Fruit fly (Drosophila melanogaster): ENCODE data around the gene CG33310.

CG33310 gene

DNA sequence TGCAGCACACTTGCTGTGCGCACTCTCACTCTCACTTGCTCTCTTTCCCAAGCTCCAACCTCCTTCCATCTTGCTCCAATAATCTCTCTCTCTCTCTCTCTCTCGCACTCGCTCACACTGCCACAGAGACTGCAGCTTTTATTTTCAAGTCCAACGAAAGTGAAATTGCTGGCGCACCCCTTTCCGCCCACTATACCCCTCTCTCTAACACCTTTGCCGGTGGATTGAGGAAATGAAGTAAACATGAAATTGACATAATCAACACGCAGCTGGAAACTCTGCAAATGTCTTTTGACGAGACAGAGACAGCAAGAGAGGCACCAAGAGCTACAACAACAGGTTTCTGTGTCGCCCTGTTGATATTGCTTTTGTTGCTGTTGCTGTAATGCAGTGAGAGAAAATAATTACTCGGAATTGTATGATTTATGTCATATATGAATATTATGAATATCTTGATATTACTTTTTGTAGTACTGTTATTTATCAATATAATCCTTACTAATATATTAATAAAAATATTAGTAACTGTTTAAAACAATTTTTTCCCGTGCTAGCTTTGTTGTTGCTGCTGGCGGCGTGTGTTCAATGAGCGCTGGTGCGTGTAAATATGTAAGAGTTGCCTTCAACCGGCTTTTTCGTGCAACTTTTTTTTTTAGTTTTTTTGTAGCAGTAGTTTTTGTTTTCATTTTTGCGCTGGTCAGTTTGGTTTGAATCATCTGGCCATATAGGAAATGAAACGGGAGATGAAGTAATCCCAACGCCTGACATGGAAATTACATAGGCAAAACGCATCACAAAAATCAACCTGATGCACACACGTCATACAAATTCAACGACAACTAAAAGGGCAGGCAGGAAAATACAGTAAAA, 30.9 kb upstream of the CG33310 start (continued):
- TF ChIP-seq ssp (GFP tag; IDR thresholded peaks at IDR 0.05) (peak; percentile 86), lilli (GFP tag; optimal IDR thresholded peaks at IDR 0.05) (peak; percentile 75), CG10959 (GFP tag; IDR thresholded peaks at IDR 0.05) (peak; percentile 87), CG9437 (GFP tag; optimal IDR thresholded peaks at IDR 0.05) (peak; percentile 73), schlank (tag; optimal IDR thresholded peaks at IDR 0.05) (peak; percentile 31), gem (tag; optimal IDR thresholded peaks at IDR 0.05) (peak; percentile 97), vfl (GFP tag; optimal IDR thresholded peaks at IDR 0.05) (peak; percentile 53), lmd (GFP tag; IDR thresholded peaks at IDR 0.05) (peak; percentile 89), Mes4 (GFP tag; optimal IDR thresholded peaks at IDR 0.05) (peak; percentile 60), CG9817 (tag; optimal IDR thresholded peaks at IDR 0.05) (peak; percentile 73), ham (GFP tag; IDR thresholded peaks at IDR 0.05) (peak; percentile 44), so (GFP tag; IDR thresholded peaks at IDR 0.05) (peak; percentile 91; the same call in 2 of the 3 replicates), B-H2 (GFP tag; optimal IDR thresholded peaks at IDR 0.05) (no peak), CG1832 (GFP tag; optimal IDR thresholded peaks at IDR 0.05) (peak; percentile 75), CG2889 (GFP tag; IDR thresholded peaks at IDR 0.05) (peak; percentile 72; the same call in 2 of the 3 replicates), Abd-B (GFP tag; optimal IDR thresholded peaks at IDR 0.05) (peak; percentile 90), amos (GFP tag; IDR thresholded peaks at IDR 0.05; ENCODE audit: partially characterized antibody) (no peak), Hsf (GFP tag; optimal IDR thresholded peaks at IDR 0.05) (peak; percentile 53), CG12071 (GFP tag; optimal IDR thresholded peaks at IDR 0.05) (peak; percentile 59), CG3847 (GFP tag; IDR thresholded peaks at IDR 0.05) (peak; percentile 78), ewg (GFP tag; optimal IDR thresholded peaks at IDR 0.05) (peak; percentile 81), CrebB (tag; optimal IDR thresholded peaks at IDR 0.05) (peak; percentile 80), corto (GFP tag; optimal IDR thresholded peaks at IDR 0.05) (peak; percentile 37), Hmx (GFP tag; optimal IDR thresholded peaks at IDR 0.05) (no peak), CG16813 (GFP tag; IDR thresholded peaks at IDR 0.05; ENCODE audit: partially characterized antibody) (no peak), ken (GFP tag; IDR thresholded peaks at IDR 0.05) (peak; percentile 80), CG2202 (tag; optimal IDR thresholded peaks at IDR 0.05) (peak; percentile 62), tin (GFP tag; optimal IDR thresholded peaks at IDR 0.05) (peak; percentile 87), dpn (GFP tag; optimal IDR thresholded peaks at IDR 0.05) (peak; percentile 21 to 90), luna (GFP tag; optimal IDR thresholded peaks at IDR 0.05) (no peak), dmrt99B (tag; optimal IDR thresholded peaks at IDR 0.05) (peak; percentile 98), zf30C (GFP tag; optimal IDR thresholded peaks at IDR 0.05) (peak; percentile 60), CG14014 (GFP tag; IDR thresholded peaks at IDR 0.05) (peak; percentile 85), insv (GFP tag; optimal IDR thresholded peaks at IDR 0.05) (no peak), usp (GFP tag; optimal IDR thresholded peaks at IDR 0.05) (no peak), CG4360 (GFP tag; IDR thresholded peaks at IDR 0.05) (peak; percentile 88), CG12942 (GFP tag; optimal IDR thresholded peaks at IDR 0.05) (peak; percentile 86), Oli (tag; optimal IDR thresholded peaks at IDR 0.05) (peak; percentile 96), odd (GFP tag; optimal IDR thresholded peaks at IDR 0.05) (peak; percentile 75), crol (GFP tag; IDR thresholded peaks at IDR 0.05) (peak; percentile 78), Gsc (GFP tag; IDR thresholded peaks at IDR 0.05) (peak; percentile 80), CG4404 (GFP tag; IDR thresholded peaks at IDR 0.05) (peak; percentile 72), CG3726 (GFP tag; IDR thresholded peaks at IDR 0.05) (peak; percentile 89), Ada2b (GFP tag; IDR thresholded peaks at IDR 0.05) (peak; percentile 89), Dp (GFP tag; optimal IDR thresholded peaks at IDR 0.05) (no peak), nerfin-1 (tag; optimal IDR thresholded peaks at IDR 0.05) (peak; percentile 80), chinmo (GFP tag; IDR thresholded peaks at IDR 0.05; ENCODE audit: partially characterized antibody) (peak; percentile 86; the same call in 1 of the 4 replicates), CG14050 (GFP tag; IDR thresholded peaks at IDR 0.05) (peak; percentile 90), GATAe (GFP tag; conservative IDR thresholded peaks at IDR 0.05) (no peak)
